Worm (Caenorhabditis elegans) whole organism, late embryonic: ENCODE data around the gene C01G6.9.
A peak's percentile ranks its signal among the peaks of the same experiment; 100 is the strongest.

Source experiments
- C08G9.2 ChIP-seq: sonication (generic microtip); optimal IDR thresholded peaks from 2 replicates; lab custom pipeline; 2016; ENCODE audit warnings: mild to moderate bottlenecking, missing genetic modification characterization, moderate library complexity, missing compliant biosample characterization
- C38D4.7 ChIP-seq: fragments of 200-800 bp; sonication (Bioruptor generic); optimal IDR thresholded peaks from 2 replicates; lab custom pipeline; 2018; ENCODE audit warnings: mild to moderate bottlenecking, missing genetic modification characterization, moderate library complexity, missing compliant biosample characterization
- K02D7.2 ChIP-seq: sonication (generic microtip); optimal IDR thresholded peaks from 2 replicates; lab custom pipeline; 2017; ENCODE audit warnings: mild to moderate bottlenecking, missing genetic modification characterization, missing compliant biosample characterization
- T23F11.4 ChIP-seq: fragments of 200-800 bp; sonication (Bioruptor generic); optimal IDR thresholded peaks from 2 replicates; lab custom pipeline; 2018; ENCODE audit warnings: mild to moderate bottlenecking, missing genetic modification characterization, missing compliant biosample characterization
- Y22D7AL.16 ChIP-seq: sonication (generic microtip); optimal IDR thresholded peaks from 2 replicates; lab custom pipeline; 2016; ENCODE audit warnings: missing genetic modification characterization, missing compliant biosample characterization
- ahr-1 ChIP-seq: sonication (generic microtip); optimal IDR thresholded peaks from 2 replicates; lab custom pipeline; 2016; ENCODE audit warnings: missing genetic modification characterization, missing compliant biosample characterization
- ama-1 ChIP-seq: fragments of 150-350 bp; optimal IDR thresholded peaks from 2 replicates; lab custom pipeline; 2014
- ceh-18 ChIP-seq: sonication (generic microtip); optimal IDR thresholded peaks from 2 replicates; lab custom pipeline; 2016; ENCODE audit warnings: missing genetic modification characterization, missing compliant biosample characterization
- ceh-2 ChIP-seq: sonication (generic microtip); optimal IDR thresholded peaks from 2 replicates; lab custom pipeline; 2016; ENCODE audit warnings: missing genotype, missing genetic modification characterization, missing compliant biosample characterization
- ceh-24 ChIP-seq: sonication (generic microtip); optimal IDR thresholded peaks from 2 replicates; lab custom pipeline; 2016; ENCODE audit warnings: mild to moderate bottlenecking, missing genetic modification characterization, missing compliant biosample characterization
- ceh-30 ChIP-seq: fragments of 150-350 bp; optimal IDR thresholded peaks from 2 replicates; lab custom pipeline; 2014; ENCODE audit warnings: missing biosample characterization, missing genetic modification characterization
- ceh-45 ChIP-seq: fragments of 200-800 bp; sonication (Bioruptor generic); IDR thresholded peaks from 2 replicates; pipeline ENCODE4 v1.3.6; 2022; ENCODE audit warnings: missing genetic modification reagents, missing genetic modification characterization, missing compliant biosample characterization
- ceh-48 ChIP-seq: sonication (generic microtip); optimal IDR thresholded peaks from 2 replicates; lab custom pipeline; 2016; ENCODE audit warnings: missing genetic modification characterization, inconsistent platforms, missing compliant biosample characterization
- ceh-6 ChIP-seq: fragments of 200-800 bp; sonication (Bioruptor generic); optimal IDR thresholded peaks from 2 replicates; lab custom pipeline; 2018; ENCODE audit warnings: mild to moderate bottlenecking, missing genetic modification characterization, missing compliant biosample characterization
- che-1 ChIP-seq: sonication (generic microtip); optimal IDR thresholded peaks from 2 replicates; lab custom pipeline; 2016; ENCODE audit warnings: mild to moderate bottlenecking, missing genetic modification characterization, missing compliant biosample characterization
- dmd-4 ChIP-seq: sonication (generic microtip); optimal IDR thresholded peaks from 2 replicates; lab custom pipeline; 2016; ENCODE audit warnings: borderline replicate concordance, missing genetic modification characterization, missing compliant biosample characterization
- elt-4 ChIP-seq: sonication (generic microtip); optimal IDR thresholded peaks from 2 replicates; lab custom pipeline; 2016; ENCODE audit warnings: missing genetic modification characterization, missing compliant biosample characterization
- ets-4 ChIP-seq: sonication (generic microtip); optimal IDR thresholded peaks from 2 replicates; lab custom pipeline; 2016; ENCODE audit warnings: missing genetic modification characterization, missing compliant biosample characterization
- hlh-15 ChIP-seq: sonication (generic microtip); optimal IDR thresholded peaks from 2 replicates; lab custom pipeline; 2016; ENCODE audit warnings: missing genetic modification characterization, missing compliant biosample characterization
- hlh-30 ChIP-seq: sonication (generic microtip); optimal IDR thresholded peaks from 2 replicates; lab custom pipeline; 2017; ENCODE audit warnings: antibody characterized with exemption, missing genetic modification characterization, missing compliant biosample characterization; ENCODE audit not compliant: insufficient read depth
- hlh-6 ChIP-seq: sonication (generic microtip); optimal IDR thresholded peaks from 2 replicates; lab custom pipeline; 2016; ENCODE audit warnings: missing genotype, missing genetic modification characterization, missing compliant biosample characterization
- hlh-8 ChIP-seq: sonication (generic microtip); optimal IDR thresholded peaks from 2 replicates; lab custom pipeline; 2016; ENCODE audit warnings: missing genotype, missing genetic modification characterization, missing compliant biosample characterization
- nfya-1 ChIP-seq: sonication (generic microtip); optimal IDR thresholded peaks from 2 replicates; lab custom pipeline; 2017; ENCODE audit warnings: missing genetic modification characterization, mild to moderate bottlenecking, missing compliant biosample characterization, antibody characterized with exemption, moderate library complexity
- pag-3 ChIP-seq: sonication (generic microtip); optimal IDR thresholded peaks from 2 replicates; lab custom pipeline; 2016; ENCODE audit warnings: missing compliant biosample characterization, missing genetic modification characterization, borderline replicate concordance
- pha-4 ChIP-seq: fragments of 150-350 bp; optimal IDR thresholded peaks from 2 replicates; lab custom pipeline; 2018; ENCODE audit warnings: missing biosample characterization, missing genetic modification reagents, missing genetic modification characterization
- pros-1 ChIP-seq: fragments of 150-350 bp; optimal IDR thresholded peaks from 2 replicates; lab custom pipeline; 2014; ENCODE audit warnings: missing biosample characterization, missing genetic modification reagents, missing genetic modification characterization
- ref-2 ChIP-seq: sonication (generic microtip); optimal IDR thresholded peaks from 2 replicates; lab custom pipeline; 2016; ENCODE audit warnings: missing genetic modification characterization, missing compliant biosample characterization
- rnt-1 ChIP-seq: sonication (generic microtip); optimal IDR thresholded peaks from 2 replicates; lab custom pipeline; 2016; ENCODE audit warnings: missing genetic modification characterization, missing compliant biosample characterization
- sdc-2 ChIP-seq: sonication (generic microtip); optimal IDR thresholded peaks from 2 replicates; lab custom pipeline; 2016; ENCODE audit warnings: missing genotype, missing genetic modification characterization, missing compliant biosample characterization
- sox-2 ChIP-seq: fragments of 200-800 bp; sonication (Bioruptor generic); IDR thresholded peaks from 2 replicates; pipeline ENCODE4 v1.3.6; 2022; ENCODE audit warnings: missing genetic modification reagents, missing genetic modification characterization, missing compliant biosample characterization
- sox-4 ChIP-seq: sonication (generic microtip); optimal IDR thresholded peaks from 2 replicates; lab custom pipeline; 2017; ENCODE audit warnings: mild to moderate bottlenecking, missing genetic modification characterization, inconsistent platforms, missing compliant biosample characterization
- syd-9 ChIP-seq: sonication (generic microtip); optimal IDR thresholded peaks from 2 replicates; lab custom pipeline; 2016; ENCODE audit warnings: mild to moderate bottlenecking, missing genetic modification characterization, moderate library complexity, missing compliant biosample characterization
- tbx-7 ChIP-seq: sonication (generic microtip); optimal IDR thresholded peaks from 2 replicates; lab custom pipeline; 2016; ENCODE audit warnings: missing genotype, missing genetic modification characterization, missing compliant biosample characterization
- unc-3 ChIP-seq, 2 experiments: fragments of 200-800 bp in 1 of 2; sonication (Bioruptor generic) in 1 of 2; sonication (generic microtip) in 1 of 2; conservative IDR thresholded peaks in 1 of 2; optimal IDR thresholded peaks in 1 of 2; 2 replicates each; pipeline versions ENCODE4 v1.3.6 to Lab custom; 2016 to 2022; ENCODE audit warnings: missing compliant biosample characterization in 2 of 2, missing genetic modification characterization in 2 of 2, missing genetic modification reagents in 1 of 2
- unc-42 ChIP-seq: sonication (generic microtip); optimal IDR thresholded peaks from 2 replicates; lab custom pipeline; 2016; ENCODE audit warnings: missing genotype, missing genetic modification characterization, missing compliant biosample characterization
- unc-55 ChIP-seq: sonication (generic microtip); optimal IDR thresholded peaks from 2 replicates; lab custom pipeline; 2017; ENCODE audit warnings: missing biosample characterization, missing genetic modification reagents, missing genetic modification characterization
- unc-86 ChIP-seq: sonication (generic microtip); optimal IDR thresholded peaks from 2 replicates; lab custom pipeline; 2016; ENCODE audit warnings: missing genetic modification characterization, missing compliant biosample characterization

Gene C01G6.9

ce11 chrII:9262845-9263402 lies 32.7 kb downstream of the C01G6.9 start (continued):
- TF ChIP-seq hlh-30 (tag; lab: Kevin White, UChicago) (no peak), ceh-45 (GFP tag; lab: Robert Waterston, UW) (no peak), sdc-2 (tag; lab: Kevin White, UChicago) (no peak), ceh-48 (no peak), T23F11.4 (GFP tag; lab: Kevin White, UChicago) (no peak), ets-4 (tag; lab: Kevin White, UChicago) (no peak), sox-4 (tag; lab: Kevin White, UChicago) (no peak), elt-4 (no peak), unc-86 (tag; lab: Kevin White, UChicago) (no peak), hlh-6 (tag; lab: Kevin White, UChicago) (no peak), hlh-15 (tag; lab: Kevin White, UChicago) (no peak), ceh-30 (tag; lab: Kevin White, UChicago) (no peak), dmd-4 (tag; lab: Kevin White, UChicago) (no peak), pag-3 (tag; lab: Kevin White, UChicago) (no peak), ahr-1 (tag; lab: Kevin White, UChicago) (no peak), hlh-8 (tag; lab: Kevin White, UChicago) (peak; percentile 11), ref-2 (tag; lab: Kevin White, UChicago) (peak; percentile 75), ceh-24 (no peak), C08G9.2 (tag; lab: Kevin White, UChicago) (no peak), sox-2 (GFP tag; lab: Robert Waterston, UW) (peak; percentile 49), che-1 (tag; lab: Kevin White, UChicago) (no peak), ceh-18 (tag; lab: Kevin White, UChicago) (no peak), ceh-2 (tag; lab: Kevin White, UChicago) (peak; percentile 12), nfya-1 (tag; lab: Kevin White, UChicago) (peak; percentile 25), C38D4.7 (no peak)

ce11 chrII:9261931-9262562 lies 33.6 kb downstream of the C01G6.9 start, which contains the start of gene aqp-2:
aqp-2 (minus strand) TSS chrII:9261981.
- peak; percentile 53 for TF ChIP-seq rnt-1 (tag; lab: Kevin White, UChicago)
- TF ChIP-seq syd-9, result peak; percentile 21
- TF ChIP-seq sdc-2 (tag; lab: Kevin White, UChicago), result peak; percentile 42
- TF ChIP-seq tbx-7 (tag; lab: Kevin White, UChicago), result no peak
- TF ChIP-seq ceh-6 (GFP tag; lab: Kevin White, UChicago), result no peak
- TF ChIP-seq ceh-18 (tag; lab: Kevin White, UChicago), result peak; percentile 54
- peak; percentile 67 for TF ChIP-seq ama-1
- TF ChIP-seq unc-55 (GFP tag; lab: Kevin White, UChicago), result peak; percentile 77

- TF ChIP-seq pha-4 (tag; lab: Kevin White, UChicago) (no peak), Y22D7AL.16 (tag; lab: Kevin White, UChicago) (no peak), unc-42 (tag; lab: Kevin White, UChicago) (peak; percentile 5), pros-1 (tag; lab: Kevin White, UChicago) (no peak), K02D7.2 (tag; lab: Kevin White, UChicago) (no peak), unc-3 (GFP tag; conservative IDR thresholded peaks at IDR 0.05; lab: Robert Waterston, UW) (no peak), unc-3 (tag; optimal IDR thresholded peaks at IDR 0.05; lab: Kevin White, UChicago) (peak; percentile 16)
Measured at ce11 chrII:9261403-9261802, 34.2 kb downstream of the C01G6.9 start.
